Fruit fly (Drosophila melanogaster) whole organism, larva: ENCODE results near the gene CG32240.

ENCODE experiments used
- noc ChIP-seq: fragments of 200-800 bp; sonication (Bioruptor generic); optimal IDR thresholded peaks from 3 replicates; lab custom pipeline; 2019; ENCODE audit warnings: missing biosample characterization, mild to moderate bottlenecking, missing genetic modification characterization, moderate library complexity

The CG32240 gene

DNA sequence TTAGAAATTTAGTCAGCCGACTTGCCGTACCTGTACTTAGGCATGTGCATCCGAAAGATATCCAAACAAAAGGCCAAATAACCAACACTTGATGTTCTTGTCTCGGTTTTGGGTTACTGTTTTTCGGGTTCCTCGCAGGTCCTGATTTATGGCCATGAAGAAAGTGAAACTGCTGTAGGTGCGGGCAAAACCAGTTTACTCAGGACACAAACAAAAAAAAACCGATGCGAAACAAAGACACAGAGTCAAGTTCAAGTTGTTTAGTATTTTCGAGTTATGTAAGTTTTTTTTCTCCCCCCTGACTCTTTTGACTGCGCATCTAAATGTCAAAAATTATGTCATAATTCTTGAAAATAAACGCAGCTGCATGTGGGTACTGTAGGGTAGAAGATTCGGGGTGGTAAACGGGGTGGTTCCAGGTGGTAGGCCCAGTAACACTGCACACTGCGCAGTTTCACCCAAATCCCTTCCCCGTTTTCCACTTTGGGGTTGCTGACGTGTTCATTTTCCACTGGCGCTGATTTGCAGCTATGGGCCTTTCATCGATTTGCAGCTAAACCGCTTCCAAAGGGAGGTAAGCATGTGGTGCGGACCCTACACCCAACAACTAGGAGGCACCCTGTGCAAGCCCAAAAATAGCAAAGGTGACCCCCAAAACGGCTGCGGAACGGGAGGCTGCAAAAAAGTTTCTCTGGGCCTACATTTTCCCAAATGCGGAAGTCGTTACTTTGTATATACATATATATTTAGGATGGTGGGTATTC, 27.9 kb upstream of the CG32240 start:
- TF ChIP-seq noc (tag; lab: Kevin White, UChicago): no peak

dm6 chr3L:4408313-4409133, 27.1 kb upstream of the CG32240 start:
- TF ChIP-seq noc (tag; lab: Kevin White, UChicago): no peak

DNA sequence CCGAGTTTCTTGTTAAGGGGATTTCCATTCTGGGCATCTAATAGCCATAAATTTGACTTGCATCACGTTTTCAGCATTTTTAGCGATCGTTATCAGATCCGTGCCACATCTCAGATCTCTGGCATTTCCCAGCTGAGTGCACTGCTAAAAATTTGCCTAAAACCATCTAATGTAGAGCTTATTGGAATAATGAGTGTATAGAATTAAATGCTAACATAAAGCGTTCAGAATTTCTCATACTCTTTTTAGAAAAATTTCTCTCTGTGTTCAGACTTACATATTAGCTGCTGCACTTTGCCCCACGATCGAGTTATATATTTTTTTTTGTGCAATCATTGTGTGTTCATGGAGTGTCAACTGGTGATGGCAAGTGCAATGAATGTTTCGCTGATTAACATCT, 26.3 kb upstream of the CG32240 start:
- no peak for TF ChIP-seq noc (tag; lab: Kevin White, UChicago)

DNA sequence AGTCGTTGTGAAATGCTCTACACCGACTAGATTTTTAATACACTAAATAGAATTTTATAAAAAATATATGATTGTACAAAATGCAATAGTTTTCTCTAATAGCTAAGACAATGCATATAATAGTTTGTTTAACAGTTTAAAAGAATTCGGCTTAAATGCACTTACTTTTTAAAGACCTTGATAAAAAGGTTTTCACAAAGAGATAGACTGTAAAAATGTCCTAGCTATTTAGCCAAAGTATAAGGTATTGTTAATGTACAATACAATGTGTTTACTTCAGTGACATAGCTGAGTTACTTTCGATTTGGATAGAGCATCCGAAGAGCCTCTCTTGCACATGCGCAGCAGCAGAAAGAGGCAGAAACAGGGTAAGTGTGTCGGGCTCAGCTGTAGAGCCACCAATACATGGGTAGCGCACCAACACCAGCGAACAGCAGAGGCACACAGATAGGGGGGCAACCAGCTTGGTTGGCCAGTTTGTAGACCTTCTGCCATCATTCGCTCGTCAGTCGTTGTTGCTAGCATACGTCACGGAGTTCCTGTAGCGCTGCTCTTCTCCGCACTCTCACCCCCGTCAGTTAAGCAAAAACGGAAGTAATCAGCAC, 25.3 kb upstream of the CG32240 start, which contains the start of gene TP53INP:
Gene TP53INP, plus strand, starts transcription at position 291 of the 605 bp plus-strand sequence.
- TF ChIP-seq noc (tag; lab: Kevin White, UChicago): peak; percentile 86

DNA sequence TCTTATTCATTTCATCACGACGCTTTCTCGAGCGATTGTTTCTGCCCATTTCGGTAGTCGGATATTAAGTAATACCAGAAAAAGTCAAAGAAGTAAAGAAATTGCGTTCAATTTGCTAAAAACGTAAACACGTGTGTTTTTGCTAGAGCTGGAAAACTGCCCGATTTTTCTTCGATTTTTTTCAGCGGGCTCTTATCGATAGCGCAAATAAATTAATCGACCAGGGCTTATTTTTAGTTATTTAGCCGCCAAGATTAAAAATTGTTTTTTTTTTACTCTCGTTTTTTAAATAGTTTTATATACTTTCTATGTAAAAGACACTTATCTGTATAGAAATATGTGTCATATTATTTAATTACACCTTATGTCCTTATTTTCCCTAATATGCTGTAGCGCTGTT, 24.5 kb upstream of the CG32240 start, which contains the start of gene CG15019:
Gene CG15019, minus strand, starts transcription at position 138 of the 400 bp plus-strand sequence.
- TF ChIP-seq noc (tag; lab: Kevin White, UChicago): no peak

DNA sequence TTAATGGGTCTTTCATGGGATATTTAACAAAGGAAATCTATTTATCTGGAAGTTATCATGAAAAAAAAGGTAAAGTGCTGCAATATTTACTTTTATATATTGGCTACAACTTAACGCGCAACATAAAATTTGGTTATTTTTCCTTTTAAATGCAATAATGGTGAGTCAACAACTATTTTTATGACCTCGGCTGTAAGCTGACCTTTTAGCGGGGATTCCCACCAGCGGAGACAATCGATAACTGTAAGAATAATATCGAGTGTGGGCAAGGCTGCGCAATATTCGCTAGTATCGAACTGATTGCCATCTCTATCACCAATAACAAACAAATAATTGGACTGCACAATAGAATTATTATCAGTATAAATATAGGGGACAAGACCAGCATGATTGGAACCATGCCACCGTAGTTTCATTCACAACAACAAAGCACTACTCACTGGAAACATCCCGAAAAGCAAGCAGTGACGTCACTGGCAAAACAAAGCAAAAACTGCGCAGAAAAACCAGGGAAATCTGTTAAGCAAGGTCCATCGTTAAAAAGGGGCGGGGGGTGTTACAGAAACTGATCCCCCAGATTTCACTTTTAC, 21.8 kb upstream of the CG32240 start, which contains the start of gene Syx17:
Gene Syx17, plus strand, starts transcription at position 308 of the 590 bp plus-strand sequence.
- TF ChIP-seq noc (tag; lab: Kevin White, UChicago): no peak

DNA sequence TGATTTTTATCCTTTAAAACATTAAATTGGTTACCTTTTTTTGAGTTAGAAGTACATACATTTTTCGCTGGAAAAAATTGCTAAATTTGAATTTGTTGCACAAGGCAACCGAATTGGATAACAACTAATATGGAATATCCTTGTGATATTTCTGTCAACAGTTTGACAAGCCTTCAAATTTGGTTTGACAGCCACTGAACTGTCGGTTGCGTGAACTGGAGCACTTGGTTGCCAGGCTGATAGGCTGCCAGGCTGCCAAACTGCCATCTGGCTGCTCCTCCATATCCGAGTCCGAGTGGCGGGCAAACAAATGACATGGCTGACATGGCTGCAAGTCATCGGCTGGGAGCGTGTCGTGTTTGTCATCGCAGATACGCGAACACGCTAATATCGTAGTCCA, 19.8 kb upstream of the CG32240 start:
- no peak for TF ChIP-seq noc (tag; lab: Kevin White, UChicago)

- no peak for TF ChIP-seq noc (tag; lab: Kevin White, UChicago)
These were observed 18.5 kb upstream of the CG32240 start for dm6 chr3L:4399905-4400304.

DNA sequence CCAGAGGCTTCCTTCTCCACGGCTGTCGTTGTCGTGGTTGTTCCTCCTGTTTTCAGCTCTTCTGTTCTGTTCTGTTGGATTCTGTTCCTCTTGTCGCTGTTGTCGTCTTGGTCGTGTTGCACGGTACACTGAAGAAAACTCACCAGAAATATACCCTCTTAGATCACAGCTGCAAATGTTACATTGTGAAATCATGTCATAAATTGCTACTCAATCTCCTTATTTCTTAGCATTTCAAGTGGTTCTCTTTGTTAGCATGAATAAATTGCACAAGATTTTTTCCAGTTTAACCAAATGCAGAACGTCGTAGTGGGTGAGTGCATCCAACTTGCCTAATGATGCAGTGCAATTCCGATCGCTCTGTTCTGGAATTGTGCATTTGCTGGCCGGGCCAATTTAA, 16.4 kb upstream of the CG32240 start:
- TF ChIP-seq noc (tag; lab: Kevin White, UChicago): no peak

- no peak for TF ChIP-seq noc (tag; lab: Kevin White, UChicago)
These were observed 15.7 kb upstream of the CG32240 start for dm6 chr3L:4397137-4397536.

DNA sequence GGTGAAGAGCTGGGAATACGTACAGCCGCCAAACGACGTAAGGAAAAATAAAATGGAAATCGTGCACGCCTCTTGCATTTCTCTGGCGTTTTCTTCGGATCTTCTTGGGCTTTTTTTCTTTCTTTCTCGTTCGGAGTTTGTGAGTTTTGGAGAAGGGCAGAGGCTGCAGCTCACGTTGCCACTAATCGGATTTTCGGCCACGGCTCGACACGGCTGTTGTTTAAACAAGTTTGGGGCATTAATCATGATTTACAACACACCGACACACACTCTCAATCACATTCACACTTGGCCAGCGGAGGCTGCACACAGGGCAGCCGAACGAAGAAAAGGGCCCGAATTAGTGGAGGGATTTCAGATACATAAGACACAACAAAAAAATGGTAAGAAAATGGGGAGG, 14.9 kb upstream of the CG32240 start:
- TF ChIP-seq noc (tag; lab: Kevin White, UChicago): no peak

DNA sequence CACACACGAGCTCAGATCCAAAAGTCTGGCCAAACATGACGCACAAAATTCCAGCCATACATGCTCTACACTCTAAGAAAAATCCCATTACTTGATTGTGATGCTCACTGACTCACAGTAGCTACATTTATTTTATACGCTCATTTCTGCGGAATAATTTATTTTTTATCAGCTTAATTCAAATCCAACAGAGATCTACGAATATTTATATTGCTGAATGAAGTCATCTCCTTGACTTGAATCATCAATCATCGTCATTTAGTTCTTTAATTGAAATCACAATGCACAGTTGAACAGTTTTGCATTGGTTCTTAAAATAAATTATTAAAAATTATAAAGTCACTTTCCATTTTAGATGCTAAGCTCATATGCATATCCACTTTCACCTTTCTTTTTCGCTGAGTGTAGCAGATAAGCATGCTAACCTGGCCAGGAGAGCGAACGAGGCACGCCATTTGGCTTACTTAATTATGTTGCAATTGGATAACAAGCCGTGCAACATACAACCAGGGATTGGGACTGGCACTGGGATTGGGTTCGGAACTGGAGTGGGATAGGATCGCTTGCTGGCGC, 14.2 kb upstream of the CG32240 start:
- TF ChIP-seq noc (tag; lab: Kevin White, UChicago): no peak

dm6 chr3L:4393642-4394041, 12.2 kb upstream of the CG32240 start:
- no peak for TF ChIP-seq noc (tag; lab: Kevin White, UChicago)

dm6 chr3L:4392851-4393250, 11.4 kb upstream of the CG32240 start:
- no peak for TF ChIP-seq noc (tag; lab: Kevin White, UChicago)

- TF ChIP-seq noc (tag; lab: Kevin White, UChicago): no peak
These were observed 7.7 kb upstream of the CG32240 start for dm6 chr3L:4389104-4389503.
